Fruit fly (Drosophila melanogaster) whole organism, embryonic: ENCODE results near the gene pnr.
A peak's percentile ranks its signal among the peaks of the same experiment; 100 is the strongest.

Experiments used
- Bgb ChIP-seq: fragments of 200-800 bp; sonication (Bioruptor generic); IDR thresholded peaks from 2 replicates; pipeline ENCODE4 v1.3.6; 2022; ENCODE audit warnings: missing biosample characterization, missing genetic modification characterization; ENCODE audit not compliant: partially characterized antibody
- CG10267 ChIP-seq: fragments of 200-800 bp; sonication (Bioruptor generic); optimal IDR thresholded peaks from 2 replicates; lab custom pipeline; 2018; ENCODE audit warnings: missing biosample characterization, mild to moderate bottlenecking, missing genetic modification characterization, moderate library complexity
- CG10321 ChIP-seq: fragments of 200-800 bp; sonication (Bioruptor generic); IDR thresholded peaks from 2 replicates; pipeline ENCODE4 v1.3.6; 2022; ENCODE audit warnings: missing biosample characterization, missing genetic modification characterization
- CG11456 ChIP-seq: fragments of 200-800 bp; sonication (Bioruptor generic); IDR thresholded peaks from 3 replicates; pipeline ENCODE4 v1.3.6; 2022; ENCODE audit warnings: missing biosample characterization, missing genetic modification characterization
- CG11504 ChIP-seq: fragments of 200-800 bp; sonication (Bioruptor generic); optimal IDR thresholded peaks from 3 replicates; lab custom pipeline; 2019; ENCODE audit warnings: missing biosample characterization, mild to moderate bottlenecking, missing genetic modification characterization, moderate library complexity
- CG12659 ChIP-seq: fragments of 200-800 bp; sonication (Bioruptor generic); optimal IDR thresholded peaks from 3 replicates; lab custom pipeline; 2017; ENCODE audit warnings: mild to moderate bottlenecking, missing biosample characterization, missing genetic modification reagents, missing genetic modification characterization
- CG13775 ChIP-seq: fragments of 200-800 bp; sonication (Bioruptor generic); optimal IDR thresholded peaks from 3 replicates; lab custom pipeline; 2017; ENCODE audit warnings: missing biosample characterization, mild to moderate bottlenecking, missing genetic modification characterization
- CG15269 ChIP-seq: fragments of 200-800 bp; sonication (Bioruptor generic); optimal IDR thresholded peaks from 2 replicates; lab custom pipeline; 2018; ENCODE audit warnings: missing biosample characterization, mild to moderate bottlenecking, missing genetic modification characterization, moderate library complexity
- CG1529 ChIP-seq: fragments of 200-800 bp; sonication (Bioruptor generic); optimal IDR thresholded peaks from 3 replicates; lab custom pipeline; 2018; ENCODE audit warnings: missing biosample characterization, missing genetic modification characterization
- CG15601 ChIP-seq: fragments of 200-800 bp; sonication (Bioruptor generic); optimal IDR thresholded peaks from 3 replicates; lab custom pipeline; 2019; ENCODE audit warnings: missing biosample characterization, mild to moderate bottlenecking, missing genetic modification characterization, moderate library complexity
- CG1602 ChIP-seq: fragments of 200-800 bp; sonication (Bioruptor generic); optimal IDR thresholded peaks from 3 replicates; lab custom pipeline; 2016; ENCODE audit warnings: missing biosample characterization, missing genetic modification characterization
- CG17361 ChIP-seq: fragments of 200-800 bp; sonication (Bioruptor generic); IDR thresholded peaks from 3 replicates; pipeline ENCODE4 v1.3.6; 2022; ENCODE audit warnings: missing biosample characterization, missing genetic modification characterization
- CG17385 ChIP-seq: fragments of 200-800 bp; sonication (Bioruptor generic); optimal IDR thresholded peaks from 3 replicates; lab custom pipeline; 2018; ENCODE audit warnings: missing biosample characterization, mild to moderate bottlenecking, missing genetic modification characterization
- CG18476 ChIP-seq: fragments of 200-800 bp; sonication (Bioruptor generic); optimal IDR thresholded peaks from 2 replicates; lab custom pipeline; 2016; ENCODE audit warnings: missing biosample characterization, mild to moderate bottlenecking, missing genetic modification characterization
- CG3163 ChIP-seq: fragments of 200-800 bp; sonication (Bioruptor generic); optimal IDR thresholded peaks from 3 replicates; lab custom pipeline; 2016; ENCODE audit warnings: missing biosample characterization, missing genetic modification characterization
- CG3847 ChIP-seq: fragments of 200-800 bp; sonication (Bioruptor generic); IDR thresholded peaks from 2 replicates; pipeline ENCODE4 v1.3.6; 2022; ENCODE audit warnings: missing biosample characterization, missing genetic modification characterization
- CG6254 ChIP-seq: fragments of 200-800 bp; sonication (Bioruptor generic); optimal IDR thresholded peaks from 3 replicates; lab custom pipeline; 2017; ENCODE audit warnings: mild to moderate bottlenecking, missing biosample characterization, missing genetic modification reagents, missing genetic modification characterization
- CG7372 ChIP-seq: fragments of 200-800 bp; sonication (Bioruptor generic); IDR thresholded peaks from 2 replicates; pipeline ENCODE4 v1.3.6; 2022; ENCODE audit warnings: missing biosample characterization, missing genetic modification characterization
- CG9932 ChIP-seq: fragments of 200-800 bp; sonication (Bioruptor generic); IDR thresholded peaks from 2 replicates; pipeline ENCODE4 v1.3.6; 2022; ENCODE audit warnings: missing biosample characterization, missing genetic modification characterization
- CHES-1-like ChIP-seq: fragments of 200-800 bp; sonication (Bioruptor generic); optimal IDR thresholded peaks from 2 replicates; lab custom pipeline; 2016; ENCODE audit warnings: missing biosample characterization, missing genetic modification characterization
- D ChIP-seq, 2 experiments: fragments of 200-800 bp in 1 of 2; fragments of >200 bp in 1 of 2; sonication (Bioruptor generic) in 1 of 2; optimal IDR thresholded peaks; 2 replicates in 1 of 2; 3 replicates in 1 of 2; lab custom pipeline; 2017; ENCODE audit warnings: mild to moderate bottlenecking in 1 of 2, missing biosample characterization in 1 of 2, missing genetic modification characterization in 1 of 2, missing genetic modification reagents in 1 of 2
- Dbx ChIP-seq: fragments of 200-800 bp; sonication (Bioruptor generic); IDR thresholded peaks from 3 replicates; pipeline ENCODE4 v1.3.6; 2022; ENCODE audit warnings: missing biosample characterization, missing genetic modification characterization
- Dp ChIP-seq: fragments of 200-800 bp; sonication (Bioruptor generic); optimal IDR thresholded peaks from 2 replicates; lab custom pipeline; 2018; ENCODE audit warnings: missing biosample characterization, mild to moderate bottlenecking, missing genetic modification characterization, moderate library complexity
- Drgx ChIP-seq: fragments of 200-800 bp; sonication (Bioruptor generic); IDR thresholded peaks from 2 replicates; pipeline ENCODE4 v1.3.6; 2022; ENCODE audit warnings: missing biosample characterization, missing genetic modification characterization
- HHEX ChIP-seq: fragments of 200-800 bp; sonication (Bioruptor generic); optimal IDR thresholded peaks from 3 replicates; lab custom pipeline; 2017; ENCODE audit warnings: missing biosample characterization, mild to moderate bottlenecking, missing genetic modification characterization, missing genetic modification reagents
- HmgZ ChIP-seq: fragments of 200-800 bp; sonication (Bioruptor generic); optimal IDR thresholded peaks from 2 replicates; lab custom pipeline; 2018; ENCODE audit warnings: missing biosample characterization, mild to moderate bottlenecking, missing genetic modification characterization
- Hmx ChIP-seq: fragments of 200-800 bp; sonication (Bioruptor generic); optimal IDR thresholded peaks from 2 replicates; lab custom pipeline; 2016; ENCODE audit warnings: missing biosample characterization, missing genetic modification characterization
- Hr51 ChIP-seq, 2 experiments: fragments of 200-800 bp; sonication (Bioruptor generic); optimal IDR thresholded peaks; 2 replicates in 1 of 2; 3 replicates in 1 of 2; lab custom pipeline; 2016 to 2018; ENCODE audit warnings: missing biosample characterization in 2 of 2, missing genetic modification characterization in 2 of 2, mild to moderate bottlenecking in 1 of 2, moderate library complexity in 1 of 2
- Opbp ChIP-seq: fragments of 200-800 bp; sonication (Bioruptor generic); IDR thresholded peaks from 3 replicates; pipeline ENCODE4 v1.3.6; 2022; ENCODE audit warnings: missing biosample characterization, missing genetic modification characterization; ENCODE audit not compliant: partially characterized antibody
- Side ChIP-seq: fragments of 200-800 bp; sonication (Bioruptor generic); optimal IDR thresholded peaks from 2 replicates; lab custom pipeline; 2016; ENCODE audit warnings: missing biosample characterization, missing genetic modification characterization
- amos ChIP-seq: fragments of 200-800 bp; sonication (Bioruptor generic); IDR thresholded peaks from 2 replicates; pipeline ENCODE4 v1.3.6; 2022; ENCODE audit warnings: missing biosample characterization, missing genetic modification characterization; ENCODE audit not compliant: partially characterized antibody
- aop ChIP-seq: fragments of 200-800 bp; sonication (Bioruptor generic); IDR thresholded peaks from 2 replicates; pipeline ENCODE4 v1.3.6; 2022; ENCODE audit warnings: missing biosample characterization, missing genetic modification characterization
- chm ChIP-seq: fragments of 200-800 bp; sonication (Bioruptor generic); IDR thresholded peaks from 2 replicates; pipeline ENCODE4 v1.3.6; 2022; ENCODE audit warnings: missing biosample characterization, missing genetic modification characterization
- ci ChIP-seq: fragments of 200-800 bp; sonication (Bioruptor generic); IDR thresholded peaks from 3 replicates; pipeline ENCODE4 v1.3.6; 2022; ENCODE audit warnings: missing biosample characterization, missing genetic modification characterization
- dimm ChIP-seq: fragments of 200-800 bp; sonication (Bioruptor generic); IDR thresholded peaks from 2 replicates; pipeline ENCODE4 v1.3.6; 2022; ENCODE audit warnings: missing biosample characterization, missing genetic modification characterization
- esg ChIP-seq: fragments of 200-800 bp; sonication (Bioruptor generic); conservative IDR thresholded peaks from 2 replicates; pipeline ENCODE4 v1.3.6; 2022; ENCODE audit warnings: missing biosample characterization, missing genetic modification characterization
- ewg ChIP-seq: fragments of 200-800 bp; sonication (Bioruptor generic); optimal IDR thresholded peaks from 3 replicates; lab custom pipeline; 2017; ENCODE audit warnings: mild to moderate bottlenecking, missing biosample characterization, missing genetic modification reagents, missing genetic modification characterization
- exex ChIP-seq: fragments of 200-800 bp; sonication (Bioruptor generic); optimal IDR thresholded peaks from 4 replicates; lab custom pipeline; 2018; ENCODE audit warnings: missing biosample characterization, mild to moderate bottlenecking, missing genetic modification characterization, moderate library complexity
- fu2 ChIP-seq: fragments of 200-800 bp; sonication (Bioruptor generic); optimal IDR thresholded peaks from 2 replicates; lab custom pipeline; 2016; ENCODE audit warnings: missing biosample characterization, missing genetic modification characterization
- h ChIP-seq: fragments of >200 bp; optimal IDR thresholded peaks from 2 replicates; lab custom pipeline; 2017
- luna ChIP-seq: fragments of 200-800 bp; sonication (Bioruptor generic); optimal IDR thresholded peaks from 2 replicates; lab custom pipeline; 2016; ENCODE audit warnings: missing biosample characterization, missing genetic modification characterization
- pb ChIP-seq: fragments of 200-800 bp; sonication (Bioruptor generic); optimal IDR thresholded peaks from 3 replicates; lab custom pipeline; 2016; ENCODE audit warnings: missing biosample characterization, missing genetic modification characterization
- pnt ChIP-seq: fragments of 200-800 bp; sonication (Bioruptor generic); optimal IDR thresholded peaks from 3 replicates; lab custom pipeline; 2016; ENCODE audit warnings: missing biosample characterization, missing genetic modification characterization
- pros ChIP-seq: fragments of 200-800 bp; sonication (Bioruptor generic); optimal IDR thresholded peaks from 3 replicates; lab custom pipeline; 2019; ENCODE audit warnings: missing biosample characterization, mild to moderate bottlenecking, missing genetic modification characterization, moderate library complexity
- ranshi ChIP-seq: fragments of 200-800 bp; sonication (Bioruptor generic); IDR thresholded peaks from 2 replicates; pipeline ENCODE4 v1.3.6; 2022; ENCODE audit warnings: missing biosample characterization, missing genetic modification characterization
- run ChIP-seq: fragments of 200-800 bp; sonication (Bioruptor generic); optimal IDR thresholded peaks from 3 replicates; lab custom pipeline; 2018; ENCODE audit warnings: missing biosample characterization, mild to moderate bottlenecking, missing genetic modification characterization
- sd ChIP-seq: fragments of 200-800 bp; sonication (Bioruptor generic); optimal IDR thresholded peaks from 3 replicates; lab custom pipeline; 2018; ENCODE audit warnings: missing biosample characterization, mild to moderate bottlenecking, missing genetic modification characterization, moderate library complexity
- stwl ChIP-seq: fragments of 200-800 bp; sonication (Bioruptor generic); optimal IDR thresholded peaks from 3 replicates; lab custom pipeline; 2018; ENCODE audit warnings: missing biosample characterization, mild to moderate bottlenecking, missing genetic modification characterization, moderate library complexity
- zen ChIP-seq: fragments of 200-800 bp; sonication (Bioruptor generic); optimal IDR thresholded peaks from 3 replicates; lab custom pipeline; 2018; ENCODE audit warnings: missing biosample characterization, mild to moderate bottlenecking, missing genetic modification characterization, moderate library complexity

The pnr gene

dm6 chr3R:16025587-16026223 lies at the start of gene pnr (continued):
- TF ChIP-seq pnt (GFP tag; lab: Kevin White, UChicago) (no peak), Side (GFP tag; lab: Kevin White, UChicago) (peak; percentile 20), CHES-1-like (GFP tag; lab: Kevin White, UChicago) (no peak), CG17385 (peak; percentile 18), amos (GFP tag; lab: Robert Waterston, UW) (no peak; the same call in 1 of the 2 replicates), CG18476 (GFP tag; lab: Kevin White, UChicago) (no peak), exex (peak; percentile 35), CG1529 (no peak), dimm (GFP tag; lab: Robert Waterston, UW) (no peak), CG13775 (peak; percentile 17), esg (GFP tag; lab: Robert Waterston, UW) (no peak), Hmx (GFP tag; lab: Kevin White, UChicago) (no peak), CG11504 (tag; lab: Kevin White, UChicago) (no peak), CG1602 (GFP tag; lab: Kevin White, UChicago) (no peak), HmgZ (peak; percentile 71), sd (tag; lab: Kevin White, UChicago) (peak; percentile 41), pros (peak; percentile 33), Bgb (GFP tag; lab: Robert Waterston, UW) (peak; percentile 46; the same call in 1 of the 2 replicates), run (peak; percentile 8), CG10321 (GFP tag; lab: Robert Waterston, UW) (peak; percentile 94), CG3847 (0 out of 2 replicates have a peak, but pooled peaks have one; percentile 12), zen (tag; lab: Kevin White, UChicago) (peak; percentile 8), ranshi (no peak), CG9932 (GFP tag; lab: Robert Waterston, UW) (no peak), CG10267 (tag; lab: Kevin White, UChicago) (peak; percentile 21), CG15601 (peak; percentile 11), Drgx (GFP tag; lab: Robert Waterston, UW) (no peak), HHEX (GFP tag; lab: Kevin White, UChicago) (peak; percentile 42), CG3163 (GFP tag; lab: Kevin White, UChicago) (peak; percentile 39), Dbx (0 out of 3 replicates have a peak, but pooled peaks have one; percentile 36), chm (GFP tag; lab: Robert Waterston, UW) (peak; percentile 67; the same call in 1 of the 2 replicates), Hr51 (GFP tag; optimal IDR thresholded peaks at IDR 0.05; lab: Kevin White, UChicago) (no peak), CG12659 (GFP tag; lab: Kevin White, UChicago) (no peak), aop (GFP tag; lab: Robert Waterston, UW) (0 out of 2 replicates have a peak, but pooled peaks have one; percentile 35), CG15269 (tag; lab: Kevin White, UChicago) (no peak), CG17361 (GFP tag; lab: Robert Waterston, UW) (no peak), ci (GFP tag; lab: Robert Waterston, UW) (peak; percentile 69; the same call in 2 of the 3 replicates), D (optimal IDR thresholded peaks at IDR 0.05; lab: Kevin White, UChicago) (peak; percentile 66), D (GFP tag; optimal IDR thresholded peaks at IDR 0.05; lab: Kevin White, UChicago) (no peak), CG6254 (peak; percentile 26), Opbp (GFP tag; lab: Robert Waterston, UW) (no peak), CG11456 (GFP tag; lab: Robert Waterston, UW) (no peak), stwl (no peak), ewg (GFP tag; lab: Kevin White, UChicago) (peak; percentile 79), h (lab: Kevin White, UChicago) (no peak), pb (GFP tag; lab: Kevin White, UChicago) (peak; percentile 14), luna (GFP tag; lab: Kevin White, UChicago) (no peak), Dp (GFP tag; lab: Kevin White, UChicago) (no peak), CG7372 (GFP tag; lab: Robert Waterston, UW) (peak; percentile 94), fu2 (GFP tag; lab: Kevin White, UChicago) (no peak)
